Worm (Caenorhabditis elegans) whole organism, L2 larva: ENCODE data around the gene C23H3.2.
A peak's percentile ranks its signal among the peaks of the same experiment; 100 is the strongest.

Experiments
- ceh-16 ChIP-seq: fragments of 150-350 bp; optimal IDR thresholded peaks from 2 replicates; lab custom pipeline; 2014; ENCODE audit warnings: missing biosample characterization, missing genetic modification characterization
- dmd-4 ChIP-seq: sonication (generic microtip); optimal IDR thresholded peaks from 2 replicates; lab custom pipeline; 2017; ENCODE audit warnings: missing biosample characterization, missing genetic modification characterization
- lin-11 ChIP-seq: fragments of 150-350 bp; sonication (generic microtip); optimal IDR thresholded peaks from 2 replicates; lab custom pipeline; 2014; ENCODE audit warnings: missing biosample characterization, missing genetic modification characterization, inconsistent platforms, mixed read lengths
- lin-13 ChIP-seq: fragments of 150-350 bp; optimal IDR thresholded peaks from 2 replicates; lab custom pipeline; 2014; ENCODE audit warnings: missing biosample characterization, missing genetic modification reagents, missing genetic modification characterization
- lin-39 ChIP-seq: fragments of 150-350 bp; optimal IDR thresholded peaks from 2 replicates; lab custom pipeline; 2014; ENCODE audit warnings: missing biosample characterization, missing genetic modification reagents, missing genetic modification characterization
- nhr-10 ChIP-seq: sonication (generic microtip); optimal IDR thresholded peaks from 2 replicates; lab custom pipeline; 2017; ENCODE audit warnings: missing biosample characterization, missing genetic modification characterization
- nhr-11 ChIP-seq: fragments of 150-350 bp; optimal IDR thresholded peaks from 2 replicates; lab custom pipeline; 2014; ENCODE audit warnings: missing biosample characterization, missing genetic modification characterization
- sem-4 ChIP-seq: fragments of 150-350 bp; optimal IDR thresholded peaks from 2 replicates; lab custom pipeline; 2014; ENCODE audit warnings: missing biosample characterization, missing genetic modification reagents, missing genetic modification characterization
- snpc-4 ChIP-seq: fragments of 150-350 bp; optimal IDR thresholded peaks from 2 replicates; lab custom pipeline; 2014; ENCODE audit warnings: missing biosample characterization, missing genetic modification characterization
- unc-39 ChIP-seq: fragments of 150-350 bp; optimal IDR thresholded peaks from 2 replicates; lab custom pipeline; 2014; ENCODE audit warnings: missing biosample characterization, missing genetic modification characterization
- unc-62 ChIP-seq: fragments of 150-350 bp; optimal IDR thresholded peaks from 2 replicates; lab custom pipeline; 2014; ENCODE audit warnings: missing biosample characterization, missing genetic modification reagents, missing genetic modification characterization

- TF ChIP-seq lin-39 (tag; lab: Kevin White, UChicago): no peak
- no peak for TF ChIP-seq unc-39 (tag; lab: Kevin White, UChicago)
- peak; percentile 21 for TF ChIP-seq ceh-16 (tag; lab: Kevin White, UChicago)
- TF ChIP-seq sem-4 (tag; lab: Kevin White, UChicago): no peak
- peak; percentile 91 for TF ChIP-seq lin-13 (GFP tag; lab: Kevin White, UChicago)
- TF ChIP-seq snpc-4 (tag; lab: Kevin White, UChicago): peak; percentile 48
- TF ChIP-seq dmd-4 (tag; lab: Kevin White, UChicago): no peak
- no peak for TF ChIP-seq unc-62 (GFP tag; lab: Kevin White, UChicago)
- peak; percentile 74 for TF ChIP-seq nhr-10 (tag; lab: Kevin White, UChicago)
- peak; percentile 62 for TF ChIP-seq lin-11 (tag; lab: Kevin White, UChicago)
- no peak for TF ChIP-seq nhr-11 (tag; lab: Kevin White, UChicago)
These were observed 36.5 kb upstream of the C23H3.2 start, which contains the start of gene enee-1 for ce11 chrII:24559-24998.
